Worm (Caenorhabditis elegans) whole organism, mixed stage, embryonic: ENCODE measurements around the gene F22H10.1.

Experiments used
- ceh-39 ChIP-seq: fragments of 150-350 bp; optimal IDR thresholded peaks from 2 replicates; lab custom pipeline; 2014; ENCODE audit warnings: missing biosample characterization, missing genetic modification characterization
- elt-1 ChIP-seq: sonication (generic microtip); optimal IDR thresholded peaks from 2 replicates; lab custom pipeline; 2017; ENCODE audit warnings: missing genetic modification characterization, mild to moderate bottlenecking, missing compliant biosample characterization, antibody characterized with exemption, moderate library complexity, borderline replicate concordance; ENCODE audit not compliant: insufficient read depth
- lsy-2 ChIP-seq: fragments of 150-350 bp; optimal IDR thresholded peaks from 2 replicates; lab custom pipeline; 2014; ENCODE audit warnings: missing biosample characterization, missing genetic modification characterization
- nhr-76 ChIP-seq: sonication (generic microtip); optimal IDR thresholded peaks from 2 replicates; lab custom pipeline; 2017; ENCODE audit warnings: missing biosample characterization, missing genetic modification characterization
- tbx-8 ChIP-seq: fragments of 200-800 bp; sonication (Bioruptor generic); optimal IDR thresholded peaks from 2 replicates; lab custom pipeline; 2018; ENCODE audit warnings: mild to moderate bottlenecking, missing genetic modification characterization, moderate library complexity, missing compliant biosample characterization

ce11 chrX:16744940-16745339, 42.7 kb downstream of the F22H10.1 start, which contains the start of gene C10E2.2:
- TF ChIP-seq tbx-8, result no peak
- TF ChIP-seq elt-1 (tag; lab: Kevin White, UChicago), result no peak
- no peak for TF ChIP-seq nhr-76 (tag; lab: Kevin White, UChicago)
- TF ChIP-seq ceh-39 (tag; lab: Kevin White, UChicago), result no peak
- no peak for TF ChIP-seq lsy-2 (tag; lab: Kevin White, UChicago)
